Fruit fly (Drosophila melanogaster): ENCODE results near the gene Mpi.

Gene Mpi

DNA sequence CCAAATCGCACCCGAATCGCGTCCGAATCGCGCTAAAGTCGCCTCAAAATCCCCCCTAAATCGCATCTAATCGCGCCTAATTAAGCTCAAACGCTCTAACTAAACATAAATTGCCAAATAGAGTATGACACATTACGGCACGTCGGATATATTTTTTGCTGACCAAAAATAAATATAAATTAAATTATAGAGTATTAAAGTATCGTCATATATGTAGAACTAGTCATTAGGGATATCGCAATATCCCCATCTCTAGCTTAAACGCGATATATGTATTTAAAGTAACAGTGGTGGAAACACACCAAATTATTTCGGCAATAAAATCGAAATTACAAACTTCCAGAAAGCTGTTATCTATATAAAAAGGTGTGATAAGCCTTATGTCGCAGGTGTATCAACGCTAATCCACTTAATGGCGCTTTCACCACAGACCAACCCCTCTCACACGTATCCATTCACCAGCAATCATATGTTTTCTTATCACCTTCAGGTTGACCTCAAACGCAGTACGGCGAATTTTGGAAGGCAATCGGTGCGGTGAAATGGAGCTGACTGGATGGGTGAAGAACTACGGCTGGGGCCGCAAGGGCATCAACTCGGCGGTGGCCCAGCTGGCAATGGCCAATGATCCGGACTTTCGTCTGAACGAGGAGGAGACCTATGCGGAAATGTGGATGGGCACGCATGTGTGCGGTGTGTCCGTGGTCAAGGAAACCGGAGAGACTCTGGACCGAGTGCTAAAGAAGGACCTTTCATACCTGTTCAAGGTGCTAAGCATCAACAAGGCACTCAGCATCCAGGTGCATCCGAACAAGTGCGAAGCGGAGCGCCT is at the start of gene Mpi:
Mpi (plus strand) TSS at position 263 of the 832 bp plus-strand sequence.
- TF ChIP-seq CTCF (optimal IDR thresholded peaks at IDR 0.05) (no peak), CG8478 (optimal IDR thresholded peaks at IDR 0.05) (no peak)

DNA sequence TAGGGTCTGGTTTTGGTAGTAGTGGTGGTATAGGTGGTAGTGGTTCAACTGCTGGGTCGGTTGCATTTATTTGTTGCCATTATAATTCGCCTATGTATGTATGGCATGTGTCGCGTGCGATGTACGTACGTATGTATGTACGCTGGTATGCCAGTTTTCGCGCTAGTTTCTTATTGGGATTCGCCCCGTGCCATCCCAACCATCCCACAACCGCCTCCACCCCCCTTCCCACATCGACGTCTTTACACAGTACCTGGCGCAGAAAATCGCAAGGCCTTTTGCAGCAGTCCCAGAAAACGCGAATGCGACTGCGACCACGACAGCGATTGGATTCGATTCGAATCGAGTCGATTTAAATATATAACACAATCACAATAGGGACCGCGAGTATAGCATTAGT is 49.2 kb upstream of the Mpi start:
- TF ChIP-seq CTCF (optimal IDR thresholded peaks at IDR 0.05) (no peak), CG8478 (optimal IDR thresholded peaks at IDR 0.05) (no peak)

- TF ChIP-seq CG8478 (optimal IDR thresholded peaks at IDR 0.05) = no peak
- TF ChIP-seq CTCF (optimal IDR thresholded peaks at IDR 0.05) = peak; percentile 44 to 65
Measured at dm6 chr3R:9710886-9711285, 48.5 kb upstream of the Mpi start, which contains the start of the genes trbd and dmt. Gene trbd (minus strand): TSS chr3R:9711037. Gene dmt (plus strand): TSS chr3R:9711142.

- TF ChIP-seq CG8478 (optimal IDR thresholded peaks at IDR 0.05) = no peak
- TF ChIP-seq CTCF (optimal IDR thresholded peaks at IDR 0.05) = no peak
Measured at dm6 chr3R:9725121-9725956, 34.1 kb upstream of the Mpi start, which contains the start of gene hyd. Gene hyd (minus strand): TSS chr3R:9725615.

dm6 chr3R:9730784-9731183 is 28.6 kb upstream of the Mpi start, which contains the start of gene FoxP:
Gene FoxP (minus strand): TSS chr3R:9730872.
- TF ChIP-seq CG8478 (optimal IDR thresholded peaks at IDR 0.05) (no peak), CTCF (optimal IDR thresholded peaks at IDR 0.05) (no peak)

dm6 chr3R:9733150-9733549 is 26.3 kb upstream of the Mpi start, which contains the start of gene alphaTub85E:
Gene alphaTub85E (minus strand): TSS chr3R:9733250.
- TF ChIP-seq CG8478 (optimal IDR thresholded peaks at IDR 0.05) = no peak
- TF ChIP-seq CTCF (optimal IDR thresholded peaks at IDR 0.05) = no peak

DNA sequence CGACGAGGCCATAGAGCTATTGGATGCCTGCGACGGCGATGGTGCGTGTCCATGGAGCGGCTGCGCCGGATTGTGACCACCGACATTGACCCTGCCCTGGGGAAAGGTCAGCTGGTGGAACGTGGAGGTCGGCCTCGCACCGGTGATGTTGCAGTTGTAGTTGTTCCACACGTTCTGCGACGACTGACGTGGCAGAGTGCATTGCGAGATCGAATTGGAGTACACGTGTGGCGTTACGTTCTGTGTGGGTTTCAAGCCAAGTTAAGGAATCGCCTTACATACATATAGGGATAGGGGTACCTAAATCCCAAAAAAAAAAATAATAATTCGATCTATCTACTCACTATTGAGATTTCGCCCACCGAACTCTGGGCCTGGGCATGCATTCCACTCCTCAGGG is 24.3 kb upstream of the Mpi start:
- TF ChIP-seq CTCF (optimal IDR thresholded peaks at IDR 0.05) = no peak
- TF ChIP-seq CG8478 (optimal IDR thresholded peaks at IDR 0.05) = no peak

dm6 chr3R:9739793-9740192 is 19.6 kb upstream of the Mpi start, which contains the start of gene side-VII:
Gene side-VII (minus strand): TSS chr3R:9739979.
- TF ChIP-seq CTCF (optimal IDR thresholded peaks at IDR 0.05) (no peak), CG8478 (optimal IDR thresholded peaks at IDR 0.05) (no peak)

DNA sequence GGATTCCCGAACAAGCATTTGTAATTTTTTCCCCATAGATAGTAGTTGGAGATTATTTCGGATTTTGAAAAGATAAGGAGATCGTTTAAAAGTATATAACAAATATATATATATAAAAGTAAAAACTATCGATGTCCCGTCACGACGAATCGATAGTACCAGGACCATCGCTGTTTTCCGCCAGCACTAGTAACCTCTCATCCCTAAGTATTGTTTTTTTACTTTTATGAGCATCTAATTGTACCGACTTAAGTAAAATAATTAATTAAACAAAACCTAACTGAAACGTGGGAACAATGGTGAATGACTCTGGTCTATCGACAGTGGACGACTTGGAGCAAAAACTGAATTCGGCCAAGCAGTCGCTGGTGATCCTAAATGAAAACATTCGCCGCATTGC is 18.7 kb upstream of the Mpi start, which contains the start of gene Pnn:
Pnn (plus strand) TSS at position 187 of the 400 bp plus-strand sequence.
- TF ChIP-seq CG8478 (optimal IDR thresholded peaks at IDR 0.05) = no peak
- no peak for TF ChIP-seq CTCF (optimal IDR thresholded peaks at IDR 0.05)

dm6 chr3R:9743217-9743616 is 16.2 kb upstream of the Mpi start, which contains the start of gene CG31415:
Gene CG31415 (plus strand): TSS chr3R:9743517.
- no peak for TF ChIP-seq CTCF (optimal IDR thresholded peaks at IDR 0.05)
- no peak for TF ChIP-seq CG8478 (optimal IDR thresholded peaks at IDR 0.05)

dm6 chr3R:9743995-9744394 is 15.4 kb upstream of the Mpi start:
- TF ChIP-seq CG8478 (optimal IDR thresholded peaks at IDR 0.05) (no peak), CTCF (optimal IDR thresholded peaks at IDR 0.05) (no peak)

- no peak for TF ChIP-seq CG8478 (optimal IDR thresholded peaks at IDR 0.05)
- no peak for TF ChIP-seq CTCF (optimal IDR thresholded peaks at IDR 0.05)
Measured at dm6 chr3R:9745442-9745841, 14.0 kb upstream of the Mpi start.

dm6 chr3R:9746267-9746666 is 13.2 kb upstream of the Mpi start, which contains the start of gene CG34409:
Gene CG34409 (minus strand): TSS chr3R:9746367.
- TF ChIP-seq CG8478 (optimal IDR thresholded peaks at IDR 0.05) (no peak), CTCF (optimal IDR thresholded peaks at IDR 0.05) (no peak)

dm6 chr3R:9747272-9747874 is 12.0 kb upstream of the Mpi start, which contains the start of gene CG12948:
Gene CG12948 (minus strand): TSS chr3R:9747744.
- TF ChIP-seq CTCF (optimal IDR thresholded peaks at IDR 0.05) = no peak
- no peak for TF ChIP-seq CG8478 (optimal IDR thresholded peaks at IDR 0.05)

DNA sequence ATGACTTTTGCATAAGTTTGCCTTT is 11.7 kb upstream of the Mpi start, which contains the start of gene PpD3:
PpD3 (plus strand) TSS at position 1 of the 25 bp plus-strand sequence.
- TF ChIP-seq CG8478 (optimal IDR thresholded peaks at IDR 0.05) (no peak), CTCF (optimal IDR thresholded peaks at IDR 0.05) (no peak)

Measured in S2 (cell line).